Fruit fly (Drosophila melanogaster): ENCODE measurements around the gene CG34279.
A peak's percentile ranks its signal among the peaks of the same experiment; 100 is the strongest.

CG34279 gene

dm6 chr3R:17402434-17402833 lies 654 bp downstream of the CG34279 start, which contains the start of gene Sur-8 (continued):
- TF ChIP-seq pan (optimal IDR thresholded peaks at IDR 0.05) (no peak), pan (GFP tag; optimal IDR thresholded peaks at IDR 0.05 in 1 of 2, IDR thresholded peaks at IDR 0.05 in 1 of 2) (peak in 1 of 2 experiments; percentile 77), CG6175 (GFP tag; IDR thresholded peaks at IDR 0.05) (peak; percentile 51; the same call in 2 of the 3 replicates), Eip74EF (GFP tag; optimal IDR thresholded peaks at IDR 0.05) (no peak), CG11723 (GFP tag; optimal IDR thresholded peaks at IDR 0.05) (peak; percentile 67), CG34422 (GFP tag; IDR thresholded peaks at IDR 0.05) (peak; percentile 58; the same call in 2 of the 3 replicates), ken (GFP tag; IDR thresholded peaks at IDR 0.05) (peak; percentile 83), crp (GFP tag; optimal IDR thresholded peaks at IDR 0.05) (no peak), CG16815 (GFP tag; optimal IDR thresholded peaks at IDR 0.05) (peak; percentile 14), CG7357 (GFP tag; IDR thresholded peaks at IDR 0.05) (peak; percentile 34; the same call in 1 of the 3 replicates), Doc2 (GFP tag; IDR thresholded peaks at IDR 0.05) (no peak), CG12104 (GFP tag; optimal IDR thresholded peaks at IDR 0.05) (no peak), kni (GFP tag; optimal IDR thresholded peaks at IDR 0.05) (no peak), E2f1 (GFP tag; IDR thresholded peaks at IDR 0.05) (peak; percentile 68), CG10267 (tag; optimal IDR thresholded peaks at IDR 0.05) (peak; percentile 24), Atf6 (GFP tag; IDR thresholded peaks at IDR 0.05) (peak; percentile 60), CG17612 (GFP tag; IDR thresholded peaks at IDR 0.05) (peak; percentile 32; the same call in 1 of the 2 replicates), ac (GFP tag; optimal IDR thresholded peaks at IDR 0.05) (no peak), Dbx (GFP tag; IDR thresholded peaks at IDR 0.05) (peak; percentile 84), Hr51 (GFP tag; optimal IDR thresholded peaks at IDR 0.05) (peak in 1 of 2 experiments; percentile 17), en (GFP tag; optimal IDR thresholded peaks at IDR 0.05) (peak; percentile 33), CG10366 (GFP tag; IDR thresholded peaks at IDR 0.05) (peak; percentile 68), Nf-YA (GFP tag; IDR thresholded peaks at IDR 0.05) (no peak), sna (GFP tag; IDR thresholded peaks at IDR 0.05; ENCODE audit: partially characterized antibody) (no peak), Max (GFP tag; optimal IDR thresholded peaks at IDR 0.05) (no peak), ssp (GFP tag; IDR thresholded peaks at IDR 0.05) (peak; percentile 53; the same call in 1 of the 2 replicates), fd96Cb (tag; optimal IDR thresholded peaks at IDR 0.05) (peak; percentile 1), CG3407 (GFP tag; optimal IDR thresholded peaks at IDR 0.05) (peak; percentile 26), CG2199 (GFP tag; IDR thresholded peaks at IDR 0.05) (no peak), PHDP (tag; optimal IDR thresholded peaks at IDR 0.05) (peak; percentile 55), Optix (GFP tag; IDR thresholded peaks at IDR 0.05) (peak; percentile 75), CG10462 (GFP tag; optimal IDR thresholded peaks at IDR 0.05) (no peak), ATbp (GFP tag; optimal IDR thresholded peaks at IDR 0.05) (peak; percentile 30), phol (tag; optimal IDR thresholded peaks at IDR 0.05) (no peak), CG16779 (GFP tag; IDR thresholded peaks at IDR 0.05) (peak; percentile 82), CG6272 (GFP tag; IDR thresholded peaks at IDR 0.05) (peak; percentile 51; the same call in 1 of the 2 replicates), cas (GFP tag; IDR thresholded peaks at IDR 0.05) (0 out of 2 replicates have a peak, but pooled peaks have one; percentile 24), YL-1 (GFP tag; optimal IDR thresholded peaks at IDR 0.05) (peak; percentile 2), fru (optimal IDR thresholded peaks at IDR 0.05) (no peak), bigmax (GFP tag; optimal IDR thresholded peaks at IDR 0.05) (no peak), CG14441 (GFP tag; IDR thresholded peaks at IDR 0.05) (peak; percentile 73), CG1529 (GFP tag; optimal IDR thresholded peaks at IDR 0.05) (no peak), maf-S (GFP tag; optimal IDR thresholded peaks at IDR 0.05) (peak; percentile 39), CG30431 (GFP tag; optimal IDR thresholded peaks at IDR 0.05) (peak; percentile 40), dpn (GFP tag; optimal IDR thresholded peaks at IDR 0.05) (peak; percentile 72 to 77), D (optimal IDR thresholded peaks at IDR 0.05) (no peak), D (GFP tag; optimal IDR thresholded peaks at IDR 0.05) (peak; percentile 45), CG14710 (tag; optimal IDR thresholded peaks at IDR 0.05) (peak; percentile 2), pita (GFP tag; optimal IDR thresholded peaks at IDR 0.05) (no peak), CG32767 (GFP tag; IDR thresholded peaks at IDR 0.05) (no peak), CG16863 (GFP tag; optimal IDR thresholded peaks at IDR 0.05) (peak; percentile 65)

Data from whole organism, embryonic.